Worm (Caenorhabditis elegans) whole organism, young adult: ENCODE measurements around the gene W06G6.17.

Experiments used
- B0261.1 ChIP-seq: sonication (generic microtip); optimal IDR thresholded peaks from 2 replicates; lab custom pipeline; 2016; ENCODE audit warnings: mild to moderate bottlenecking, missing genetic modification characterization, moderate library complexity, missing compliant biosample characterization
- C17E4.6 ChIP-seq: fragments of 200-800 bp; sonication (Bioruptor generic); IDR thresholded peaks from 2 replicates; pipeline ENCODE4 v1.3.6; 2022; ENCODE audit warnings: missing genetic modification reagents, missing genetic modification characterization, missing compliant biosample characterization
- F10E7.11 ChIP-seq: sonication (generic microtip); optimal IDR thresholded peaks from 2 replicates; lab custom pipeline; 2017; ENCODE audit warnings: mild to moderate bottlenecking, missing genetic modification characterization, moderate library complexity, missing compliant biosample characterization
- F37B4.10 ChIP-seq: fragments of 200-800 bp; sonication (Bioruptor generic); IDR thresholded peaks from 2 replicates; pipeline ENCODE4 v1.3.6; 2022; ENCODE audit warnings: missing genetic modification characterization, missing compliant biosample characterization
- F39B2.1 ChIP-seq: fragments of 200-800 bp; sonication (Bioruptor generic); IDR thresholded peaks from 2 replicates; pipeline ENCODE4 v1.3.6; 2022; ENCODE audit warnings: missing genetic modification reagents, missing genetic modification characterization, missing compliant biosample characterization
- F49E8.2 ChIP-seq: sonication (generic microtip); optimal IDR thresholded peaks from 3 replicates; lab custom pipeline; 2017; ENCODE audit warnings: missing genetic modification characterization, mild to moderate bottlenecking, missing compliant biosample characterization, antibody characterized with exemption, moderate library complexity; ENCODE audit not compliant: insufficient read depth
- F52B5.7 ChIP-seq: sonication (generic microtip); optimal IDR thresholded peaks from 2 replicates; lab custom pipeline; 2016; ENCODE audit warnings: mild to moderate bottlenecking, missing genetic modification characterization, missing compliant biosample characterization
- K11D2.4 ChIP-seq: fragments of 200-800 bp; sonication (Bioruptor generic); IDR thresholded peaks from 2 replicates; pipeline ENCODE4 v1.3.6; 2022; ENCODE audit warnings: missing genetic modification reagents, missing genetic modification characterization, missing compliant biosample characterization
- K12H6.12 ChIP-seq: fragments of 200-800 bp; sonication (Bioruptor generic); optimal IDR thresholded peaks from 2 replicates; lab custom pipeline; 2018; ENCODE audit warnings: mild to moderate bottlenecking, missing genetic modification characterization, missing compliant biosample characterization
- T07F8.4 ChIP-seq: sonication (generic microtip); optimal IDR thresholded peaks from 2 replicates; lab custom pipeline; 2016; ENCODE audit warnings: mild to moderate bottlenecking, missing genetic modification characterization, moderate library complexity, missing compliant biosample characterization
- T26A5.8 ChIP-seq: sonication (generic microtip); optimal IDR thresholded peaks from 2 replicates; lab custom pipeline; 2016; ENCODE audit warnings: missing genetic modification characterization, missing compliant biosample characterization
- ZK185.1 ChIP-seq: sonication (generic microtip); optimal IDR thresholded peaks from 2 replicates; lab custom pipeline; 2016; ENCODE audit warnings: mild to moderate bottlenecking, missing genetic modification characterization, missing compliant biosample characterization; ENCODE audit not compliant: poor library complexity, severe bottlenecking
- ama-1 ChIP-seq, 3 experiments: fragments of 150-350 bp in 1 of 3; sonication (generic microtip) in 2 of 3; optimal IDR thresholded peaks; 2 replicates each; lab custom pipeline; 2014 to 2018; ENCODE audit warnings: missing biosample characterization in 2 of 3, missing genetic modification characterization in 2 of 3, missing genetic modification reagents in 2 of 3
- aptf-2 ChIP-seq: fragments of 200-800 bp; sonication (Bioruptor generic); conservative IDR thresholded peaks from 2 replicates; pipeline ENCODE4 v1.3.6; 2022; ENCODE audit warnings: missing genetic modification reagents, missing genetic modification characterization, missing compliant biosample characterization
- atf-7 ChIP-seq: sonication (generic microtip); optimal IDR thresholded peaks from 2 replicates; lab custom pipeline; 2017; ENCODE audit warnings: mild to moderate bottlenecking, missing genetic modification characterization, missing compliant biosample characterization
- attf-3 ChIP-seq: fragments of 200-800 bp; sonication (Bioruptor generic); conservative IDR thresholded peaks from 2 replicates; pipeline ENCODE4 v1.3.6; 2022; ENCODE audit warnings: missing genetic modification reagents, missing genetic modification characterization, missing compliant biosample characterization
- attf-5 ChIP-seq: fragments of 200-800 bp; sonication (Bioruptor generic); optimal IDR thresholded peaks from 2 replicates; lab custom pipeline; 2018; ENCODE audit warnings: mild to moderate bottlenecking, missing genetic modification characterization, missing compliant biosample characterization
- cebp-2 ChIP-seq: fragments of 200-800 bp; sonication (Bioruptor generic); IDR thresholded peaks from 2 replicates; pipeline ENCODE4 v1.3.6; 2022; ENCODE audit warnings: missing genetic modification characterization, missing compliant biosample characterization
- ceh-100 ChIP-seq: fragments of 200-800 bp; sonication (Bioruptor generic); IDR thresholded peaks from 2 replicates; pipeline ENCODE4 v1.3.6; 2022; ENCODE audit warnings: missing genetic modification reagents, missing genetic modification characterization, missing compliant biosample characterization
- ceh-58 ChIP-seq: fragments of 200-800 bp; sonication (Bioruptor generic); IDR thresholded peaks from 2 replicates; pipeline ENCODE4 v1.3.6; 2022; ENCODE audit warnings: missing genetic modification characterization, missing compliant biosample characterization
- die-1 ChIP-seq: sonication (generic microtip); optimal IDR thresholded peaks from 2 replicates; lab custom pipeline; 2016; ENCODE audit warnings: missing genotype, mild to moderate bottlenecking, missing genetic modification characterization, missing compliant biosample characterization
- egl-44 ChIP-seq: fragments of 200-800 bp; sonication (Bioruptor generic); IDR thresholded peaks from 2 replicates; pipeline ENCODE4 v1.3.6; 2022; ENCODE audit warnings: missing genetic modification reagents, missing genetic modification characterization, missing compliant biosample characterization
- hrde-1 ChIP-seq: sonication (generic microtip); optimal IDR thresholded peaks from 2 replicates; lab custom pipeline; 2016; ENCODE audit warnings: missing genetic modification characterization, mild to moderate bottlenecking, missing compliant biosample characterization, moderate library complexity, missing genotype, missing genetic modification reagents, borderline replicate concordance
- lag-1 ChIP-seq: fragments of 200-800 bp; sonication (Bioruptor generic); IDR thresholded peaks from 2 replicates; pipeline ENCODE4 v1.3.6; 2022; ENCODE audit warnings: missing genetic modification reagents, missing genetic modification characterization, missing compliant biosample characterization
- let-607 ChIP-seq, 2 experiments: fragments of 200-800 bp in 1 of 2; sonication (Bioruptor generic) in 1 of 2; sonication (generic microtip) in 1 of 2; optimal IDR thresholded peaks; 2 replicates each; lab custom pipeline; 2016 to 2018; ENCODE audit warnings: mild to moderate bottlenecking in 2 of 2, missing compliant biosample characterization in 2 of 2, missing genetic modification characterization in 2 of 2, moderate library complexity in 2 of 2, missing genotype in 1 of 2
- lin-26 ChIP-seq: fragments of 200-800 bp; sonication (Bioruptor generic); IDR thresholded peaks from 2 replicates; pipeline ENCODE4 v1.3.6; 2022; ENCODE audit warnings: missing genetic modification reagents, missing genetic modification characterization, missing compliant biosample characterization
- lin-40 ChIP-seq: sonication (generic microtip); optimal IDR thresholded peaks from 2 replicates; lab custom pipeline; 2016; ENCODE audit warnings: missing genetic modification characterization, mild to moderate bottlenecking, missing compliant biosample characterization, missing genotype, missing genetic modification reagents
- lin-54 ChIP-seq: fragments of 200-800 bp; sonication (Bioruptor generic); optimal IDR thresholded peaks from 2 replicates; lab custom pipeline; 2018; ENCODE audit warnings: mild to moderate bottlenecking, missing genetic modification characterization, missing compliant biosample characterization
- madf-8 ChIP-seq: fragments of 200-800 bp; sonication (Bioruptor generic); conservative IDR thresholded peaks from 2 replicates; pipeline ENCODE4 v1.3.6; 2022; ENCODE audit warnings: missing genetic modification reagents, missing genetic modification characterization, missing compliant biosample characterization
- mcd-1 ChIP-seq: fragments of 200-800 bp; sonication (Bioruptor generic); IDR thresholded peaks from 2 replicates; pipeline ENCODE4 v1.3.6; 2022; ENCODE audit warnings: missing genetic modification reagents, missing genetic modification characterization, missing compliant biosample characterization
- nfya-1 ChIP-seq: sonication (generic microtip); optimal IDR thresholded peaks from 2 replicates; lab custom pipeline; 2017; ENCODE audit warnings: antibody characterized with exemption, missing compliant biosample characterization, missing genetic modification characterization, borderline replicate concordance; ENCODE audit not compliant: insufficient read depth
- nhr-120 ChIP-seq: fragments of 200-800 bp; sonication (Bioruptor generic); IDR thresholded peaks from 2 replicates; pipeline ENCODE4 v1.3.6; 2022; ENCODE audit warnings: missing genetic modification characterization, missing compliant biosample characterization
- nhr-90 ChIP-seq: sonication (generic microtip); optimal IDR thresholded peaks from 2 replicates; lab custom pipeline; 2016; ENCODE audit warnings: missing genotype, mild to moderate bottlenecking, missing genetic modification characterization, missing compliant biosample characterization
- snpc-1.1 ChIP-seq: sonication (generic microtip); optimal IDR thresholded peaks from 2 replicates; lab custom pipeline; 2017; ENCODE audit warnings: missing genetic modification characterization, mild to moderate bottlenecking, missing compliant biosample characterization, antibody characterized with exemption, moderate library complexity, missing genotype, missing genetic modification reagents; ENCODE audit not compliant: insufficient read depth
- snpc-1.3 ChIP-seq: sonication (generic microtip); optimal IDR thresholded peaks from 2 replicates; lab custom pipeline; 2017; ENCODE audit warnings: missing genetic modification characterization, mild to moderate bottlenecking, missing compliant biosample characterization, antibody characterized with exemption, moderate library complexity, missing genotype, missing genetic modification reagents; ENCODE audit not compliant: insufficient read depth
- somi-1 ChIP-seq: fragments of 200-800 bp; sonication (Bioruptor generic); optimal IDR thresholded peaks from 2 replicates; lab custom pipeline; 2018; ENCODE audit warnings: mild to moderate bottlenecking, missing genetic modification characterization, missing compliant biosample characterization
- sptf-2 ChIP-seq: fragments of 200-800 bp; sonication (Bioruptor generic); optimal IDR thresholded peaks from 2 replicates; lab custom pipeline; 2018; ENCODE audit warnings: mild to moderate bottlenecking, missing genetic modification characterization, missing compliant biosample characterization
- unc-62 ChIP-seq: fragments of 150-350 bp; optimal IDR thresholded peaks from 2 replicates; lab custom pipeline; 2014; ENCODE audit warnings: missing biosample characterization, missing genetic modification reagents, missing genetic modification characterization
- zim-3 ChIP-seq: sonication (generic microtip); optimal IDR thresholded peaks from 2 replicates; lab custom pipeline; 2017; ENCODE audit warnings: mild to moderate bottlenecking, missing genetic modification characterization, moderate library complexity, missing compliant biosample characterization
- ztf-18 ChIP-seq: sonication (generic microtip); optimal IDR thresholded peaks from 2 replicates; lab custom pipeline; 2016; ENCODE audit warnings: missing genotype, mild to moderate bottlenecking, missing genetic modification characterization, missing compliant biosample characterization
- ztf-25 ChIP-seq: fragments of 200-800 bp; sonication (Bioruptor generic); IDR thresholded peaks from 2 replicates; pipeline ENCODE4 v1.3.6; 2022; ENCODE audit warnings: missing genetic modification reagents, missing genetic modification characterization, missing compliant biosample characterization
- ztf-26 ChIP-seq: sonication (generic microtip); optimal IDR thresholded peaks from 2 replicates; lab custom pipeline; 2017; ENCODE audit warnings: missing genetic modification characterization, missing compliant biosample characterization
- ztf-6 ChIP-seq: fragments of 200-800 bp; sonication (Bioruptor generic); IDR thresholded peaks from 2 replicates; pipeline ENCODE4 v1.3.6; 2022; ENCODE audit warnings: missing genetic modification reagents, missing genetic modification characterization, missing compliant biosample characterization

The W06G6.17 gene

DNA sequence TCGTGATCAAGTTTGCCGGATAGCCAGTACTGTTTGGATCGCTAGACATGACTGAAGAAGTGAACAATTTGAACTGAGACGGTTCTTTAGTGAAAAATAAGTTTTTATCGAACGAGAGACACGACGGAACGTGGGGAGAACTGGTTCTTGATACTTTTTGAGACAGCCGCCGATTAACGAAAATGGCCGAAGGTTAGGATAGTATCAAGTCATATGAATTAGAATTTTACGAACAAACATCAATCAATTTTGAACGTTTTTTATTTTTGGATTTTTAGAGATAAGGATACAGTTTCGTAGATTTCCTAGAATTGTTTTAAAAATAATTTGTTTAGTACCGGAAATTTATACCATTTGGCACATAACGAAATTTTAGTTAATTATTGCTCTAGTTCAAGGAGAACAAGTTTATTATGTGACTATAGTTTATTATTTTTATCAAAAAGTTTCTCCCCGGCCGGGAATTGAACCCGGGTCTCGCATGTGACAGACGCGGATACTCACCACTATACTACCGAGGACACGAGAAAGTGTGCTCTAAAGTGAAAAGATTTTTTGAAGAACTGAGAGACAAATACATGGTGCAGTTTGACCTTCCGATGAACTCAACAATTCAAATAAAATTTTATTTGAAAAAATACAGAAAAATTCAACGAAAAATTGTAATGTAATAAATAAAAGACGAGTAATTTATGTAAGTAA, 3.4 kb upstream of the W06G6.17 start, which contains the start of gene W06G6.20 (continued):
- no peak for TF ChIP-seq nhr-120
- TF ChIP-seq lin-40 (tag; lab: Kevin White, UChicago), result no peak
- peak; percentile 65 for TF ChIP-seq snpc-1.3 (tag; lab: Kevin White, UChicago)
- TF ChIP-seq lin-26 (GFP tag; lab: Robert Waterston, UW), result peak; percentile 86
- TF ChIP-seq lag-1 (GFP tag; lab: Robert Waterston, UW), result no peak
- TF ChIP-seq madf-8, result no peak
- peak; percentile 37 for TF ChIP-seq ztf-18
- no peak for TF ChIP-seq ztf-6 (GFP tag; lab: Robert Waterston, UW)
- no peak for TF ChIP-seq aptf-2 (GFP tag; lab: Robert Waterston, UW)
- no peak for TF ChIP-seq ztf-26 (tag; lab: Kevin White, UChicago)
- TF ChIP-seq lin-54 (GFP tag; lab: Kevin White, UChicago), result peak; percentile 10
- TF ChIP-seq unc-62 (GFP tag; lab: Kevin White, UChicago), result no peak
- no peak for TF ChIP-seq attf-5 (GFP tag; lab: Kevin White, UChicago)
- no peak for TF ChIP-seq F37B4.10 (GFP tag; lab: Robert Waterston, UW)
- TF ChIP-seq die-1 (tag; lab: Kevin White, UChicago), result peak; percentile 72
- no peak for TF ChIP-seq F39B2.1 (GFP tag; lab: Robert Waterston, UW)
- no peak for TF ChIP-seq zim-3 (tag; lab: Kevin White, UChicago)
- TF ChIP-seq attf-3 (GFP tag; lab: Robert Waterston, UW), result no peak
- TF ChIP-seq let-607 (tag; optimal IDR thresholded peaks at IDR 0.05; lab: Kevin White, UChicago), result peak in 1 of 2 experiments; percentile 44
- no peak; the same call in 1 of the 2 replicates for TF ChIP-seq mcd-1 (GFP tag; lab: Robert Waterston, UW)
- peak; percentile 75 for TF ChIP-seq B0261.1 (tag; lab: Kevin White, UChicago)
- TF ChIP-seq atf-7, result no peak
- no peak for TF ChIP-seq F10E7.11 (tag; lab: Kevin White, UChicago)
- no peak for TF ChIP-seq nfya-1 (tag; lab: Kevin White, UChicago)
- TF ChIP-seq sptf-2 (GFP tag; lab: Kevin White, UChicago), result no peak
- no peak for TF ChIP-seq somi-1 (GFP tag; lab: Kevin White, UChicago)
- TF ChIP-seq cebp-2 (GFP tag; lab: Robert Waterston, UW), result no peak
- TF ChIP-seq ztf-25 (GFP tag; lab: Robert Waterston, UW), result peak; percentile 61; the same call in 1 of the 2 replicates
- no peak for TF ChIP-seq ama-1 (optimal IDR thresholded peaks at IDR 0.05; lab: Kevin White, UChicago)
- no peak for TF ChIP-seq ama-1 (GFP tag; optimal IDR thresholded peaks at IDR 0.05; lab: Kevin White, UChicago)
- no peak for TF ChIP-seq T26A5.8
- peak; percentile 20 for TF ChIP-seq ZK185.1 (tag; lab: Kevin White, UChicago)
- TF ChIP-seq F52B5.7 (tag; lab: Kevin White, UChicago), result no peak
- peak; percentile 75 for TF ChIP-seq snpc-1.1 (tag; lab: Kevin White, UChicago)
- 0 out of 2 replicates have a peak, but pooled peaks have one; percentile 9 for TF ChIP-seq ceh-100
- no peak for TF ChIP-seq hrde-1
- no peak for TF ChIP-seq K12H6.12 (tag; lab: Kevin White, UChicago)
- TF ChIP-seq egl-44 (GFP tag; lab: Robert Waterston, UW), result no peak
- no peak for TF ChIP-seq K11D2.4
- TF ChIP-seq T07F8.4, result peak; percentile 40
- TF ChIP-seq nhr-90 (tag; lab: Kevin White, UChicago), result peak; percentile 39
- no peak for TF ChIP-seq C17E4.6 (GFP tag; lab: Robert Waterston, UW)
- no peak for TF ChIP-seq F49E8.2 (tag; lab: Kevin White, UChicago)
- no peak for TF ChIP-seq ceh-58 (GFP tag; lab: Robert Waterston, UW)
